Worm (Caenorhabditis elegans) whole organism, L4/young adult: ENCODE data around the gene flp-15.

ENCODE experiments used
- W03F9.2 ChIP-seq: fragments of 150-350 bp; optimal IDR thresholded peaks from 2 replicates; lab custom pipeline; 2014; ENCODE audit warnings: missing biosample characterization, missing genetic modification characterization
- dao-5 ChIP-seq: sonication (generic microtip); optimal IDR thresholded peaks from 2 replicates; lab custom pipeline; 2016; ENCODE audit warnings: missing genotype, missing genetic modification characterization, moderate library complexity, missing compliant biosample characterization
- him-1 ChIP-seq: sonication (generic microtip); optimal IDR thresholded peaks from 2 replicates; lab custom pipeline; 2016; ENCODE audit warnings: missing genotype, missing genetic modification reagents, missing genetic modification characterization, missing compliant biosample characterization

DNA sequence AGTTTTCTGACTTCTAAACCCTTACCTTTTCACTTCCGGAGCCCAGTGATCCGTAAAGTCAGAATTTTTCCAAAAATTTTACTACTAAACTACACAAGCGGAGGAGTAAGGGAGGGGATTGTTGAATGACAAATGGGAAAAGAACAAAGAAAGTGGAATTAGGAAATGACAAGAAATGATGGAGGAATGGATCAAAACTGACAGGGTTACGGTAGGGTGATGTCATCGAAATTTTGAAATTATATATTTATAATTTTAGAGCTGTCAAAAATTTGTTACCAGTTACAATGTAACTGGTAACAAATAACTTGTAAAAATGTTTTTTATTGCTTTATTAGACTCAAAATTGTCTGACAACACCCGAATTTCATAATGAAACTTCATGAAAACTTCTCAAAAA, 1.2 kb downstream of the flp-15 start:
- TF ChIP-seq dao-5 (tag; lab: Kevin White, UChicago) (no peak), him-1 (tag; lab: Kevin White, UChicago) (no peak), W03F9.2 (no peak)
